Fruit fly (Drosophila melanogaster) whole organism, embryonic: ENCODE data around the gene Gdi.

ENCODE experiments used
- Atf6 ChIP-seq: fragments of 200-800 bp; sonication (Bioruptor generic); IDR thresholded peaks from 2 replicates; pipeline ENCODE4 v1.3.6; 2022; ENCODE audit warnings: missing biosample characterization, missing genetic modification characterization
- Awh ChIP-seq: fragments of 200-800 bp; sonication (Bioruptor generic); IDR thresholded peaks from 2 replicates; pipeline ENCODE4, ENCODE4 v1.3.6; 2022; ENCODE audit warnings: missing biosample characterization, missing genetic modification characterization
- BtbVII ChIP-seq: fragments of 200-800 bp; sonication (Bioruptor generic); optimal IDR thresholded peaks from 3 replicates; lab custom pipeline; 2017; ENCODE audit warnings: missing biosample characterization, mild to moderate bottlenecking, missing genetic modification characterization
- Bteb2 ChIP-seq: fragments of 200-800 bp; sonication (Bioruptor generic); optimal IDR thresholded peaks from 2 replicates; lab custom pipeline; 2016; ENCODE audit warnings: missing biosample characterization, missing genetic modification characterization
- C15 ChIP-seq: fragments of 200-800 bp; sonication (Bioruptor generic); IDR thresholded peaks from 3 replicates; pipeline ENCODE4 v1.3.6; 2022; ENCODE audit warnings: missing biosample characterization, missing genetic modification characterization
- CG10209 ChIP-seq: fragments of 200-800 bp; sonication (Bioruptor generic); optimal IDR thresholded peaks from 3 replicates; lab custom pipeline; 2017; ENCODE audit warnings: missing biosample characterization, mild to moderate bottlenecking, missing genetic modification characterization, missing genetic modification reagents
- CG10543 ChIP-seq: fragments of 200-800 bp; sonication (Bioruptor generic); optimal IDR thresholded peaks from 3 replicates; lab custom pipeline; 2017; ENCODE audit warnings: missing biosample characterization, mild to moderate bottlenecking, missing genetic modification characterization, moderate library complexity
- CG12236 ChIP-seq: fragments of 200-800 bp; sonication (Bioruptor generic); optimal IDR thresholded peaks from 2 replicates; lab custom pipeline; 2016; ENCODE audit warnings: missing biosample characterization, missing genetic modification characterization
- CG13894 ChIP-seq: fragments of 200-800 bp; sonication (Bioruptor generic); optimal IDR thresholded peaks from 3 replicates; lab custom pipeline; 2018; ENCODE audit warnings: missing biosample characterization, mild to moderate bottlenecking, missing genetic modification characterization, moderate library complexity
- CG14014 ChIP-seq: fragments of 200-800 bp; sonication (Bioruptor generic); IDR thresholded peaks from 2 replicates; pipeline ENCODE4 v1.3.6; 2022; ENCODE audit warnings: missing biosample characterization, missing genetic modification characterization
- CG14050 ChIP-seq: fragments of 200-800 bp; sonication (Bioruptor generic); IDR thresholded peaks from 3 replicates; pipeline ENCODE4 v1.3.6; 2022; ENCODE audit warnings: missing biosample characterization, missing genetic modification characterization
- CG15696 ChIP-seq: fragments of 200-800 bp; sonication (Bioruptor generic); optimal IDR thresholded peaks from 2 replicates; lab custom pipeline; 2019; ENCODE audit warnings: missing biosample characterization, mild to moderate bottlenecking, missing genetic modification characterization, moderate library complexity
- CG18262 ChIP-seq: fragments of 200-800 bp; optimal IDR thresholded peaks from 3 replicates; lab custom pipeline; 2019; ENCODE audit warnings: missing biosample characterization, mild to moderate bottlenecking, missing genetic modification characterization, moderate library complexity
- CG2199 ChIP-seq: fragments of 200-800 bp; sonication (Bioruptor generic); IDR thresholded peaks from 3 replicates; pipeline ENCODE4 v1.3.6; 2022; ENCODE audit warnings: missing biosample characterization, missing genetic modification characterization
- CG30020 ChIP-seq: fragments of 200-800 bp; optimal IDR thresholded peaks from 2 replicates; lab custom pipeline; 2019; ENCODE audit warnings: missing biosample characterization, mild to moderate bottlenecking, missing genetic modification characterization, moderate library complexity
- CG31441 ChIP-seq: fragments of 200-800 bp; sonication (Bioruptor generic); IDR thresholded peaks from 2 replicates; pipeline ENCODE4 v1.3.6; 2022; ENCODE audit warnings: missing biosample characterization, missing genetic modification characterization
- CG33213 ChIP-seq: fragments of 200-800 bp; sonication (Bioruptor generic); optimal IDR thresholded peaks from 3 replicates; lab custom pipeline; 2016; ENCODE audit warnings: missing biosample characterization, missing genetic modification characterization
- CG5180 ChIP-seq: fragments of 200-800 bp; sonication (Bioruptor generic); optimal IDR thresholded peaks from 3 replicates; lab custom pipeline; 2017; ENCODE audit warnings: missing biosample characterization, missing genetic modification characterization, mild to moderate bottlenecking, moderate library complexity, missing genetic modification reagents
- CG6272 ChIP-seq: fragments of 200-800 bp; sonication (Bioruptor generic); IDR thresholded peaks from 2 replicates; pipeline ENCODE4 v1.3.6; 2022; ENCODE audit warnings: missing biosample characterization, missing genetic modification characterization
- CG6813 ChIP-seq: fragments of 200-800 bp; sonication (Bioruptor generic); optimal IDR thresholded peaks from 2 replicates; lab custom pipeline; 2017; ENCODE audit warnings: missing biosample characterization, missing genetic modification characterization, mild to moderate bottlenecking, moderate library complexity, missing genetic modification reagents
- CG7786 ChIP-seq: fragments of 200-800 bp; sonication (Bioruptor generic); optimal IDR thresholded peaks from 2 replicates; lab custom pipeline; 2016; ENCODE audit warnings: missing biosample characterization, missing genetic modification characterization
- CG9437 ChIP-seq: fragments of 200-800 bp; sonication (Bioruptor generic); optimal IDR thresholded peaks from 2 replicates; lab custom pipeline; 2018; ENCODE audit warnings: missing biosample characterization, mild to moderate bottlenecking, missing genetic modification characterization
- CTCF ChIP-seq: fragments of 200-800 bp; sonication (Bioruptor generic); optimal IDR thresholded peaks from 2 replicates; lab custom pipeline; 2017; ENCODE audit warnings: missing biosample characterization, mild to moderate bottlenecking, missing genetic modification characterization, moderate library complexity
- ERR ChIP-seq: fragments of 200-800 bp; sonication (Bioruptor generic); optimal IDR thresholded peaks from 2 replicates; lab custom pipeline; 2016; ENCODE audit warnings: missing biosample characterization, missing genetic modification characterization
- Eip74EF ChIP-seq, 2 experiments: fragments of 200-800 bp in 1 of 2; fragments of >200 bp in 1 of 2; sonication (Bioruptor generic) in 1 of 2; optimal IDR thresholded peaks; 2 replicates each; lab custom pipeline; 2017 to 2019; ENCODE audit warnings: missing biosample characterization in 2 of 2, missing genetic modification characterization in 2 of 2, mild to moderate bottlenecking in 1 of 2, moderate library complexity in 1 of 2
- Fer2 ChIP-seq: fragments of 200-800 bp; sonication (Bioruptor generic); optimal IDR thresholded peaks from 2 replicates; lab custom pipeline; 2018; ENCODE audit warnings: missing biosample characterization, mild to moderate bottlenecking, missing genetic modification characterization, moderate library complexity
- HLHmδ ChIP-seq: fragments of 200-800 bp; sonication (Bioruptor generic); optimal IDR thresholded peaks from 2 replicates; lab custom pipeline; 2018; ENCODE audit warnings: missing biosample characterization, mild to moderate bottlenecking, missing genetic modification characterization, moderate library complexity
- Hr78 ChIP-seq, 2 experiments: fragments of 200-800 bp in 1 of 2; fragments of >200 bp in 1 of 2; sonication (Bioruptor generic) in 1 of 2; optimal IDR thresholded peaks; 2 replicates each; lab custom pipeline; 2017 to 2019; ENCODE audit warnings: missing biosample characterization in 2 of 2, missing genetic modification characterization in 2 of 2, mild to moderate bottlenecking in 1 of 2, moderate library complexity in 1 of 2
- Mrtf ChIP-seq: fragments of 200-800 bp; sonication (Bioruptor generic); IDR thresholded peaks from 3 replicates; pipeline ENCODE4 v1.3.6; 2022; ENCODE audit warnings: missing biosample characterization, missing genetic modification characterization
- Sox100B ChIP-seq: fragments of 200-800 bp; sonication (Bioruptor generic); optimal IDR thresholded peaks from 3 replicates; lab custom pipeline; 2018; ENCODE audit warnings: missing biosample characterization, mild to moderate bottlenecking, missing genetic modification characterization
- Stat92E ChIP-seq, 3 experiments: fragments of >200 bp in 2 of 3; fragments of 200-800 bp in 1 of 3; sonication (Bioruptor generic) in 1 of 3; optimal IDR thresholded peaks; 2 replicates each; lab custom pipeline; 2017 to 2019; ENCODE audit warnings: missing biosample characterization in 3 of 3, missing genetic modification characterization in 3 of 3, mild to moderate bottlenecking in 1 of 3, moderate library complexity in 1 of 3
- Xbp1 ChIP-seq: fragments of 200-800 bp; sonication (Bioruptor generic); optimal IDR thresholded peaks from 3 replicates; lab custom pipeline; 2016; ENCODE audit warnings: missing biosample characterization, mild to moderate bottlenecking, missing genetic modification characterization
- abd-A ChIP-seq: fragments of 200-800 bp; sonication (Bioruptor generic); optimal IDR thresholded peaks from 3 replicates; lab custom pipeline; 2019; ENCODE audit warnings: missing biosample characterization, mild to moderate bottlenecking, missing genetic modification characterization, moderate library complexity
- br ChIP-seq: fragments of >200 bp; optimal IDR thresholded peaks from 2 replicates; lab custom pipeline; 2017
- chm ChIP-seq: fragments of 200-800 bp; sonication (Bioruptor generic); IDR thresholded peaks from 2 replicates; pipeline ENCODE4 v1.3.6; 2022; ENCODE audit warnings: missing biosample characterization, missing genetic modification characterization
- chn ChIP-seq: fragments of 200-800 bp; sonication (Bioruptor generic); optimal IDR thresholded peaks from 2 replicates; lab custom pipeline; 2016; ENCODE audit warnings: missing biosample characterization, missing genetic modification characterization
- cwo ChIP-seq: fragments of 200-800 bp; sonication (Bioruptor generic); optimal IDR thresholded peaks from 3 replicates; lab custom pipeline; 2017; ENCODE audit warnings: missing biosample characterization, missing genetic modification characterization, mild to moderate bottlenecking, moderate library complexity, missing genetic modification reagents
- en ChIP-seq: fragments of 200-800 bp; sonication (Bioruptor generic); optimal IDR thresholded peaks from 2 replicates; lab custom pipeline; 2016; ENCODE audit warnings: missing biosample characterization, missing genetic modification characterization
- eve ChIP-seq, 2 experiments: fragments of >200 bp; optimal IDR thresholded peaks; 2 replicates each; lab custom pipeline; 2017; ENCODE audit warnings: missing biosample characterization in 2 of 2, missing genetic modification characterization in 2 of 2
- gro ChIP-seq: fragments of 200-800 bp; sonication (Bioruptor generic); optimal IDR thresholded peaks from 2 replicates; lab custom pipeline; 2016; ENCODE audit warnings: missing biosample characterization, missing genetic modification characterization
- gsb ChIP-seq: fragments of 200-800 bp; sonication (Bioruptor generic); IDR thresholded peaks from 2 replicates; pipeline ENCODE4 v1.3.6; 2022; ENCODE audit warnings: missing biosample characterization, missing genetic modification characterization
- h ChIP-seq: fragments of >200 bp; optimal IDR thresholded peaks from 2 replicates; lab custom pipeline; 2017
- hkb ChIP-seq, 2 experiments: fragments of 200-800 bp in 1 of 2; fragments of >200 bp in 1 of 2; sonication (Bioruptor generic) in 1 of 2; IDR thresholded peaks in 1 of 2; optimal IDR thresholded peaks in 1 of 2; 2 replicates each; pipeline versions ENCODE4 v1.3.6 to Lab custom; 2017 to 2022; ENCODE audit warnings: missing biosample characterization in 1 of 2, missing genetic modification characterization in 1 of 2
- insv ChIP-seq, 2 experiments: fragments of 200-800 bp; sonication (Bioruptor generic); optimal IDR thresholded peaks; 3 replicates each; lab custom pipeline; 2016 to 2018; ENCODE audit warnings: missing biosample characterization in 2 of 2, missing genetic modification characterization in 2 of 2
- mam ChIP-seq: fragments of 200-800 bp; sonication (Bioruptor generic); optimal IDR thresholded peaks from 3 replicates; lab custom pipeline; 2016; ENCODE audit warnings: missing biosample characterization, missing genetic modification characterization
- mirr ChIP-seq: fragments of 200-800 bp; sonication (Bioruptor generic); optimal IDR thresholded peaks from 3 replicates; lab custom pipeline; 2018; ENCODE audit warnings: missing biosample characterization, mild to moderate bottlenecking, missing genetic modification characterization
- pita ChIP-seq: fragments of 200-800 bp; sonication (Bioruptor generic); optimal IDR thresholded peaks from 2 replicates; lab custom pipeline; 2017; ENCODE audit warnings: missing biosample characterization, mild to moderate bottlenecking, missing genetic modification characterization
- pros ChIP-seq: fragments of 200-800 bp; sonication (Bioruptor generic); optimal IDR thresholded peaks from 3 replicates; lab custom pipeline; 2019; ENCODE audit warnings: missing biosample characterization, mild to moderate bottlenecking, missing genetic modification characterization, moderate library complexity
- tna ChIP-seq: fragments of 200-800 bp; sonication (Bioruptor generic); IDR thresholded peaks from 2 replicates; pipeline ENCODE4 v1.3.6; 2022; ENCODE audit warnings: missing biosample characterization, missing genetic modification characterization; ENCODE audit not compliant: partially characterized antibody
- zfh2 ChIP-seq: fragments of 200-800 bp; sonication (Bioruptor generic); optimal IDR thresholded peaks from 2 replicates; lab custom pipeline; 2016; ENCODE audit warnings: missing biosample characterization, missing genetic modification characterization

Gdi gene

DNA sequence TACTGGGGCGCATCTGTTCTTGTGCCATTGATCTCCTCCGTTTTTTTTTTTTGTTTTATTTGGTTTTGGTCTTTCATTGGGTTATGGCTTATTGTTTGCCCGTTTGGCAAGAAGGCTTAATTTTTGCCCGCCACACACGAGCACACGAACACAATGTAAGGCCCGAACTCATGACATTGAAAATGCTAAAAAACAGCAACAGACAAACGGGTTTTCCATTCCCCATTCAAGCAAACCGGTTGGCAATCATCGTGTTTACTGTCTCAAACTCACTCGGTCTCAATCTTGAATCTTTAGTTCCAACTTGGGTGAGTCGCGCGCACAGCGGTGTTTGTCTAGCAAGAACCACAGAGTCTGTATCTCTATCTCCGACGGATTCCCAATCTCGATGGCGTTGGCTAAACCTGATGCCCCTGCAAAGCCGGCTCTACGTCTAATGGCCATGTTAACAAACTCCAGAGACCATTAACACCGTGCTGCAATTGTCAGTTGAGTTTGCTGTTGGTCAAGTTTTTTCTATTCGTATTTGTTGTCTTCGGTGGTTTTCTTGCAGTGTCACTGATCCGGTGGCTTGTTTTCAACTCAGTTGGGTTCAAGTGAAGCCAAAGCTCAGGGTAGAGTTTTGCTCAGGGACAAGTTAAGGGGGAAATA lies 14.0 kb upstream of the Gdi start (continued):
- TF ChIP-seq mirr (peak; percentile 43), CG31441 (GFP tag; lab: Robert Waterston, UW) (no peak), CG33213 (GFP tag; lab: Kevin White, UChicago) (no peak), pita (GFP tag; lab: Kevin White, UChicago) (no peak), CG6813 (GFP tag; lab: Kevin White, UChicago) (peak; percentile 7), en (no peak), Eip74EF (GFP tag; optimal IDR thresholded peaks at IDR 0.05; lab: Kevin White, UChicago) (no peak), CG10543 (GFP tag; lab: Kevin White, UChicago) (peak; percentile 48), Awh (GFP tag; lab: Robert Waterston, UW) (no peak), eve (GFP tag; optimal IDR thresholded peaks at IDR 0.05; lab: Kevin White, UChicago) (no peak), Stat92E (GFP tag; optimal IDR thresholded peaks at IDR 0.05; lab: Kevin White, UChicago) (no peak), hkb (optimal IDR thresholded peaks at IDR 0.05; lab: Kevin White, UChicago) (no peak), hkb (GFP tag; IDR thresholded peaks at IDR 0.05; lab: Robert Waterston, UW) (0 out of 2 replicates have a peak, but pooled peaks have one; percentile 28), C15 (GFP tag; lab: Robert Waterston, UW) (no peak), CG18262 (tag; lab: Kevin White, UChicago) (no peak), CG14050 (GFP tag; lab: Robert Waterston, UW) (no peak), CG5180 (peak; percentile 30), mam (no peak), pros (GFP tag; lab: Kevin White, UChicago) (peak; percentile 63), chm (GFP tag; lab: Robert Waterston, UW) (no peak), CG6272 (GFP tag; lab: Robert Waterston, UW) (no peak), CG9437 (GFP tag; lab: Kevin White, UChicago) (no peak), zfh2 (GFP tag; lab: Kevin White, UChicago) (no peak), BtbVII (GFP tag; lab: Kevin White, UChicago) (peak; percentile 9), gsb (GFP tag; lab: Robert Waterston, UW) (no peak), CG12236 (GFP tag; lab: Kevin White, UChicago) (no peak), abd-A (tag; lab: Kevin White, UChicago) (peak; percentile 48), Bteb2 (GFP tag; lab: Kevin White, UChicago) (no peak), CG30020 (tag; lab: Kevin White, UChicago) (no peak), CG7786 (GFP tag; lab: Kevin White, UChicago) (no peak), tna (GFP tag; lab: Robert Waterston, UW) (no peak), CG2199 (GFP tag; lab: Robert Waterston, UW) (no peak), Fer2 (tag; lab: Kevin White, UChicago) (no peak), ERR (GFP tag; lab: Kevin White, UChicago) (no peak), gro (GFP tag; lab: Kevin White, UChicago) (peak; percentile 15), h (lab: Kevin White, UChicago) (no peak), Mrtf (GFP tag; lab: Robert Waterston, UW) (no peak), CG10209 (GFP tag; lab: Kevin White, UChicago) (no peak), Sox100B (GFP tag; lab: Kevin White, UChicago) (no peak), CG14014 (GFP tag; lab: Robert Waterston, UW) (no peak), HLHmδ (GFP tag; lab: Kevin White, UChicago) (no peak), Hr78 (GFP tag; optimal IDR thresholded peaks at IDR 0.05; lab: Kevin White, UChicago) (peak in 1 of 2 experiments; percentile 22), chn (GFP tag; lab: Kevin White, UChicago) (no peak), CG13894 (tag; lab: Kevin White, UChicago) (peak; percentile 70), CG15696 (tag; lab: Kevin White, UChicago) (no peak), insv (GFP tag; optimal IDR thresholded peaks at IDR 0.05; lab: Kevin White, UChicago) (no peak), Atf6 (GFP tag; lab: Robert Waterston, UW) (no peak), CTCF (no peak), br (no peak), Xbp1 (GFP tag; lab: Kevin White, UChicago) (no peak), cwo (peak; percentile 26)
